Worm (Caenorhabditis elegans) whole organism, early embryonic: Measurements from ENCODE around the gene marc-1.

ENCODE experiments used
- B0310.2 ChIP-seq: sonication (generic microtip); optimal IDR thresholded peaks from 2 replicates; lab custom pipeline; 2016; ENCODE audit warnings: mild to moderate bottlenecking, missing genetic modification characterization, missing compliant biosample characterization
- F13C5.2 ChIP-seq: sonication (generic microtip); optimal IDR thresholded peaks from 2 replicates; lab custom pipeline; 2017; ENCODE audit warnings: mild to moderate bottlenecking, missing genetic modification characterization, inconsistent platforms, missing compliant biosample characterization
- aly-1 ChIP-seq: sonication (generic microtip); optimal IDR thresholded peaks from 2 replicates; lab custom pipeline; 2016; ENCODE audit warnings: missing genetic modification characterization, missing compliant biosample characterization
- ama-1 ChIP-seq: fragments of 150-350 bp; optimal IDR thresholded peaks from 2 replicates; lab custom pipeline; 2014
- ceh-13 ChIP-seq: fragments of 200-800 bp; sonication (Bioruptor generic); optimal IDR thresholded peaks from 2 replicates; lab custom pipeline; 2018; ENCODE audit warnings: mild to moderate bottlenecking, missing genetic modification characterization, missing compliant biosample characterization
- ceh-36 ChIP-seq: sonication (generic microtip); optimal IDR thresholded peaks from 2 replicates; lab custom pipeline; 2016; ENCODE audit warnings: missing genetic modification characterization, inconsistent platforms, missing compliant biosample characterization
- ets-7 ChIP-seq: sonication (generic microtip); optimal IDR thresholded peaks from 2 replicates; lab custom pipeline; 2016; ENCODE audit warnings: missing genotype, missing genetic modification characterization, missing compliant biosample characterization
- flt-1 ChIP-seq: fragments of 200-800 bp; sonication (Bioruptor generic); IDR thresholded peaks from 2 replicates; pipeline ENCODE4 v1.3.6; 2022; ENCODE audit warnings: missing genetic modification characterization, missing compliant biosample characterization
- hmbx-1 ChIP-seq: sonication (generic microtip); optimal IDR thresholded peaks from 2 replicates; lab custom pipeline; 2016; ENCODE audit warnings: mild to moderate bottlenecking, missing genetic modification characterization, missing compliant biosample characterization
- hmg-4 ChIP-seq: fragments of 200-800 bp; sonication (Bioruptor generic); optimal IDR thresholded peaks from 2 replicates; lab custom pipeline; 2018; ENCODE audit warnings: mild to moderate bottlenecking, missing genetic modification characterization, missing compliant biosample characterization
- hnd-1 ChIP-seq: sonication (generic microtip); optimal IDR thresholded peaks from 2 replicates; lab custom pipeline; 2016; ENCODE audit warnings: missing genetic modification characterization, missing compliant biosample characterization
- pes-1 ChIP-seq: fragments of 200-800 bp; sonication (Bioruptor generic); IDR thresholded peaks from 2 replicates; pipeline ENCODE4 v1.3.6; 2022; ENCODE audit warnings: missing genetic modification reagents, missing genetic modification characterization, missing compliant biosample characterization
- scrt-1 ChIP-seq: fragments of 200-800 bp; sonication (Bioruptor generic); IDR thresholded peaks from 2 replicates; pipeline ENCODE4 v1.3.6; 2022; ENCODE audit warnings: missing genetic modification characterization, missing compliant biosample characterization
- sea-1 ChIP-seq: fragments of 200-800 bp; sonication (Bioruptor generic); conservative IDR thresholded peaks from 2 replicates; pipeline ENCODE4 v1.3.6; 2022; ENCODE audit warnings: missing genetic modification characterization, missing compliant biosample characterization
- tbx-11 ChIP-seq: fragments of 200-800 bp; sonication (Bioruptor generic); IDR thresholded peaks from 2 replicates; pipeline ENCODE4 v1.3.6; 2022; ENCODE audit warnings: missing genetic modification characterization, missing compliant biosample characterization
- tbx-37 ChIP-seq: fragments of 200-800 bp; sonication (Bioruptor generic); conservative IDR thresholded peaks from 2 replicates; pipeline ENCODE4 v1.3.6; 2022; ENCODE audit warnings: missing genetic modification reagents, missing genetic modification characterization, missing compliant biosample characterization
- tra-4 ChIP-seq: sonication (generic microtip); optimal IDR thresholded peaks from 2 replicates; lab custom pipeline; 2017; ENCODE audit warnings: missing genetic modification characterization, missing compliant biosample characterization

marc-1 gene

ce11 chrV:9701861-9702260 lies 37.6 kb upstream of the marc-1 start:
- TF ChIP-seq tbx-11 (GFP tag; lab: Robert Waterston, UW) (no peak), scrt-1 (GFP tag; lab: Robert Waterston, UW) (no peak), hmg-4 (no peak), ama-1 (lab: Kevin White, UChicago) (no peak), B0310.2 (tag; lab: Kevin White, UChicago) (no peak)

- TF ChIP-seq scrt-1 (GFP tag; lab: Robert Waterston, UW) (no peak), F13C5.2 (tag; lab: Kevin White, UChicago) (no peak), tbx-11 (GFP tag; lab: Robert Waterston, UW) (no peak)
Observed at ce11 chrV:9702755-9703154, 36.7 kb upstream of the marc-1 start, which contains the start of gene xbx-6. xbx-6 (plus strand) TSS chrV:9703055.

- TF ChIP-seq hmbx-1 (tag; lab: Kevin White, UChicago) (no peak), hnd-1 (tag; lab: Kevin White, UChicago) (no peak), aly-1 (no peak), hmg-4 (no peak), ceh-36 (tag; lab: Kevin White, UChicago) (no peak), F13C5.2 (tag; lab: Kevin White, UChicago) (no peak), sea-1 (GFP tag; lab: Robert Waterston, UW) (no peak), ama-1 (lab: Kevin White, UChicago) (no peak), scrt-1 (GFP tag; lab: Robert Waterston, UW) (no peak), tbx-11 (GFP tag; lab: Robert Waterston, UW) (no peak), ceh-13 (no peak), ets-7 (no peak), tra-4 (tag; lab: Kevin White, UChicago) (no peak)
Observed at ce11 chrV:9703549-9703948, 36.0 kb upstream of the marc-1 start.

- no peak for TF ChIP-seq pes-1 (GFP tag; lab: Robert Waterston, UW)
- TF ChIP-seq ceh-36 (tag; lab: Kevin White, UChicago): no peak
- no peak for TF ChIP-seq ceh-13
- TF ChIP-seq tbx-11 (GFP tag; lab: Robert Waterston, UW): no peak
- no peak for TF ChIP-seq tbx-37
- TF ChIP-seq ama-1 (lab: Kevin White, UChicago): no peak
- no peak for TF ChIP-seq aly-1
- TF ChIP-seq B0310.2 (tag; lab: Kevin White, UChicago): no peak
- TF ChIP-seq hmg-4: no peak
- TF ChIP-seq hnd-1 (tag; lab: Kevin White, UChicago): no peak
- TF ChIP-seq F13C5.2 (tag; lab: Kevin White, UChicago): no peak
- TF ChIP-seq ets-7: no peak
- no peak for TF ChIP-seq scrt-1 (GFP tag; lab: Robert Waterston, UW)
- no peak for TF ChIP-seq flt-1
- TF ChIP-seq tra-4 (tag; lab: Kevin White, UChicago): no peak
Observed at ce11 chrV:9704399-9704798, 35.1 kb upstream of the marc-1 start.

ce11 chrV:9706592-9706991 lies 32.9 kb upstream of the marc-1 start:
- TF ChIP-seq scrt-1 (GFP tag; lab: Robert Waterston, UW) (no peak), ceh-13 (no peak), tra-4 (tag; lab: Kevin White, UChicago) (no peak), sea-1 (GFP tag; lab: Robert Waterston, UW) (no peak), ets-7 (no peak), aly-1 (no peak), pes-1 (GFP tag; lab: Robert Waterston, UW) (no peak), hmg-4 (no peak), ama-1 (lab: Kevin White, UChicago) (no peak), hmbx-1 (tag; lab: Kevin White, UChicago) (no peak), tbx-11 (GFP tag; lab: Robert Waterston, UW) (no peak), hnd-1 (tag; lab: Kevin White, UChicago) (no peak), tbx-37 (no peak), B0310.2 (tag; lab: Kevin White, UChicago) (no peak), ceh-36 (tag; lab: Kevin White, UChicago) (no peak), flt-1 (no peak), F13C5.2 (tag; lab: Kevin White, UChicago) (no peak)

ce11 chrV:9709747-9710146 lies 29.8 kb upstream of the marc-1 start, which contains the start of gene tag-120:
tag-120 (minus strand) TSS chrV:9709814.
- TF ChIP-seq ceh-13 (no peak), aly-1 (no peak), scrt-1 (GFP tag; lab: Robert Waterston, UW) (no peak), ceh-36 (tag; lab: Kevin White, UChicago) (no peak), tra-4 (tag; lab: Kevin White, UChicago) (no peak), hmg-4 (no peak), tbx-37 (no peak), tbx-11 (GFP tag; lab: Robert Waterston, UW) (no peak), sea-1 (GFP tag; lab: Robert Waterston, UW) (no peak), pes-1 (GFP tag; lab: Robert Waterston, UW) (no peak), hmbx-1 (tag; lab: Kevin White, UChicago) (no peak), B0310.2 (tag; lab: Kevin White, UChicago) (no peak), flt-1 (no peak), ets-7 (no peak)

- TF ChIP-seq B0310.2 (tag; lab: Kevin White, UChicago): no peak
Observed at ce11 chrV:9711174-9711573, 28.3 kb upstream of the marc-1 start.

ce11 chrV:9712418-9713173 lies 26.9 kb upstream of the marc-1 start:
- TF ChIP-seq tbx-11 (GFP tag; lab: Robert Waterston, UW) (no peak), ceh-36 (tag; lab: Kevin White, UChicago) (no peak), tbx-37 (no peak), ama-1 (lab: Kevin White, UChicago) (no peak), F13C5.2 (tag; lab: Kevin White, UChicago) (no peak), hmbx-1 (tag; lab: Kevin White, UChicago) (no peak), B0310.2 (tag; lab: Kevin White, UChicago) (no peak), ets-7 (no peak), scrt-1 (GFP tag; lab: Robert Waterston, UW) (no peak), hnd-1 (tag; lab: Kevin White, UChicago) (no peak), sea-1 (GFP tag; lab: Robert Waterston, UW) (no peak), ceh-13 (no peak)
